Fruit fly (Drosophila melanogaster): ENCODE results near the gene msn.

dm6 chr3L:2599214-2599730 lies 12.9 kb upstream of the msn start, which contains the start of the genes CG16985 and CG12182:
- no peak for TF ChIP-seq pan (optimal IDR thresholded peaks at IDR 0.05)
- TF ChIP-seq usp (GFP tag; optimal IDR thresholded peaks at IDR 0.05), result no peak
- TF ChIP-seq CG8478 (optimal IDR thresholded peaks at IDR 0.05), result no peak

All from whole organism.